Worm (Caenorhabditis elegans) whole organism, young adult: ENCODE results near the gene C25A8.2.

Experiments
- B0019.2 ChIP-seq: fragments of 200-800 bp; sonication (Bioruptor generic); conservative IDR thresholded peaks from 2 replicates; pipeline ENCODE4 v1.3.6; 2022; ENCODE audit warnings: missing genetic modification reagents, missing genetic modification characterization, missing compliant biosample characterization
- B0035.1 ChIP-seq: sonication (generic microtip); optimal IDR thresholded peaks from 2 replicates; lab custom pipeline; 2016; ENCODE audit warnings: missing genetic modification characterization, mild to moderate bottlenecking, missing compliant biosample characterization, missing genotype, missing genetic modification reagents
- B0336.3 ChIP-seq: fragments of 200-800 bp; sonication (Bioruptor generic); IDR thresholded peaks from 2 replicates; pipeline ENCODE4 v1.3.6; 2022; ENCODE audit warnings: missing genetic modification characterization, missing compliant biosample characterization
- F23B12.7 ChIP-seq: sonication (generic microtip); optimal IDR thresholded peaks from 2 replicates; lab custom pipeline; 2017; ENCODE audit warnings: missing genetic modification characterization, mild to moderate bottlenecking, missing compliant biosample characterization, antibody characterized with exemption, moderate library complexity; ENCODE audit not compliant: insufficient read depth
- F33H1.4 ChIP-seq: fragments of 200-800 bp; sonication (Bioruptor generic); IDR thresholded peaks from 2 replicates; pipeline ENCODE4 v1.3.6; 2022; ENCODE audit warnings: missing genetic modification reagents, missing genetic modification characterization, missing compliant biosample characterization
- F39B2.1 ChIP-seq: fragments of 200-800 bp; sonication (Bioruptor generic); IDR thresholded peaks from 2 replicates; pipeline ENCODE4 v1.3.6; 2022; ENCODE audit warnings: missing genetic modification reagents, missing genetic modification characterization, missing compliant biosample characterization
- F49E8.2 ChIP-seq: sonication (generic microtip); optimal IDR thresholded peaks from 3 replicates; lab custom pipeline; 2017; ENCODE audit warnings: missing genetic modification characterization, mild to moderate bottlenecking, missing compliant biosample characterization, antibody characterized with exemption, moderate library complexity; ENCODE audit not compliant: insufficient read depth
- Y56A3A.18 ChIP-seq: fragments of 200-800 bp; sonication (Bioruptor generic); IDR thresholded peaks from 2 replicates; pipeline ENCODE4 v1.3.6; 2022; ENCODE audit warnings: missing genetic modification reagents, missing genetic modification characterization, missing compliant biosample characterization
- ama-1 ChIP-seq, 3 experiments: fragments of 150-350 bp in 1 of 3; sonication (generic microtip) in 2 of 3; optimal IDR thresholded peaks; 2 replicates each; lab custom pipeline; 2014 to 2018; ENCODE audit warnings: missing biosample characterization in 2 of 3, missing genetic modification characterization in 2 of 3, missing genetic modification reagents in 2 of 3
- aptf-3 ChIP-seq: fragments of 200-800 bp; sonication (Bioruptor generic); IDR thresholded peaks from 2 replicates; pipeline ENCODE4 v1.3.6; 2022; ENCODE audit warnings: missing genetic modification characterization, missing compliant biosample characterization
- atf-7 ChIP-seq: sonication (generic microtip); optimal IDR thresholded peaks from 2 replicates; lab custom pipeline; 2017; ENCODE audit warnings: mild to moderate bottlenecking, missing genetic modification characterization, missing compliant biosample characterization
- attf-6 ChIP-seq: fragments of 200-800 bp; sonication (Bioruptor generic); IDR thresholded peaks from 2 replicates; pipeline ENCODE4 v1.3.6; 2022; ENCODE audit warnings: missing genetic modification reagents, missing genetic modification characterization, missing compliant biosample characterization
- bed-1 ChIP-seq: fragments of 200-800 bp; sonication (Bioruptor generic); IDR thresholded peaks from 2 replicates; pipeline ENCODE4 v1.3.6; 2022; ENCODE audit warnings: missing genetic modification reagents, missing genetic modification characterization, missing compliant biosample characterization
- ceh-100 ChIP-seq: fragments of 200-800 bp; sonication (Bioruptor generic); IDR thresholded peaks from 2 replicates; pipeline ENCODE4 v1.3.6; 2022; ENCODE audit warnings: missing genetic modification reagents, missing genetic modification characterization, missing compliant biosample characterization
- ceh-58 ChIP-seq: fragments of 200-800 bp; sonication (Bioruptor generic); IDR thresholded peaks from 2 replicates; pipeline ENCODE4 v1.3.6; 2022; ENCODE audit warnings: missing genetic modification characterization, missing compliant biosample characterization
- die-1 ChIP-seq: sonication (generic microtip); optimal IDR thresholded peaks from 2 replicates; lab custom pipeline; 2016; ENCODE audit warnings: missing genotype, mild to moderate bottlenecking, missing genetic modification characterization, missing compliant biosample characterization
- dox-1 ChIP-seq: fragments of 200-800 bp; sonication (Bioruptor generic); IDR thresholded peaks from 2 replicates; pipeline ENCODE4 v1.3.6; 2022; ENCODE audit warnings: missing genetic modification reagents, missing genetic modification characterization, missing compliant biosample characterization
- efl-1 ChIP-seq: fragments of 150-350 bp; optimal IDR thresholded peaks from 2 replicates; lab custom pipeline; 2014; ENCODE audit warnings: missing biosample characterization, missing genetic modification reagents, missing genetic modification characterization
- egl-44 ChIP-seq: fragments of 200-800 bp; sonication (Bioruptor generic); IDR thresholded peaks from 2 replicates; pipeline ENCODE4 v1.3.6; 2022; ENCODE audit warnings: missing genetic modification reagents, missing genetic modification characterization, missing compliant biosample characterization
- egrh-3 ChIP-seq: fragments of 200-800 bp; sonication (Bioruptor generic); IDR thresholded peaks from 2 replicates; pipeline ENCODE4 v1.3.6; 2022; ENCODE audit warnings: missing genetic modification reagents, missing genetic modification characterization, missing compliant biosample characterization
- hlh-12 ChIP-seq: sonication (generic microtip); optimal IDR thresholded peaks from 2 replicates; lab custom pipeline; 2016; ENCODE audit warnings: missing genetic modification characterization, missing compliant biosample characterization
- hmg-1.2 ChIP-seq: fragments of 200-800 bp; sonication (Bioruptor generic); IDR thresholded peaks from 2 replicates; pipeline ENCODE4 v1.3.6; 2022; ENCODE audit warnings: missing genetic modification reagents, missing genetic modification characterization, missing compliant biosample characterization
- hrde-1 ChIP-seq: sonication (generic microtip); optimal IDR thresholded peaks from 2 replicates; lab custom pipeline; 2016; ENCODE audit warnings: missing genetic modification characterization, mild to moderate bottlenecking, missing compliant biosample characterization, moderate library complexity, missing genotype, missing genetic modification reagents, borderline replicate concordance
- lin-26 ChIP-seq: fragments of 200-800 bp; sonication (Bioruptor generic); IDR thresholded peaks from 2 replicates; pipeline ENCODE4 v1.3.6; 2022; ENCODE audit warnings: missing genetic modification reagents, missing genetic modification characterization, missing compliant biosample characterization
- lir-1 ChIP-seq: fragments of 200-800 bp; sonication (Bioruptor generic); conservative IDR thresholded peaks from 2 replicates; pipeline ENCODE4 v1.3.6; 2022; ENCODE audit warnings: missing genetic modification reagents, missing genetic modification characterization, missing compliant biosample characterization
- madf-6 ChIP-seq: fragments of 200-800 bp; sonication (Bioruptor generic); IDR thresholded peaks from 2 replicates; pipeline ENCODE4 v1.3.6; 2022; ENCODE audit warnings: missing genetic modification reagents, missing genetic modification characterization, missing compliant biosample characterization
- mxl-1 ChIP-seq: sonication (generic microtip); optimal IDR thresholded peaks from 2 replicates; lab custom pipeline; 2016; ENCODE audit warnings: missing genetic modification characterization, missing compliant biosample characterization
- rcor-1 ChIP-seq: fragments of 200-800 bp; sonication (Bioruptor generic); IDR thresholded peaks from 2 replicates; pipeline ENCODE4 v1.3.6; 2022; ENCODE audit warnings: missing genetic modification reagents, missing genetic modification characterization, missing compliant biosample characterization
- snpc-3.4 ChIP-seq: sonication (generic microtip); optimal IDR thresholded peaks from 2 replicates; lab custom pipeline; 2017; ENCODE audit warnings: missing genetic modification characterization, mild to moderate bottlenecking, missing compliant biosample characterization, antibody characterized with exemption, moderate library complexity, missing genotype, missing genetic modification reagents
- snpc-4 ChIP-seq, 5 experiments: fragments of 150-350 bp in 1 of 5; sonication (generic microtip) in 4 of 5; optimal IDR thresholded peaks; 2 replicates each; lab custom pipeline; 2014 to 2018; ENCODE audit warnings: missing genetic modification characterization in 5 of 5, missing biosample characterization in 3 of 5, antibody characterized with exemption in 2 of 5, mild to moderate bottlenecking in 2 of 5, missing compliant biosample characterization in 2 of 5, missing genotype in 2 of 5, moderate library complexity in 2 of 5, missing genetic modification reagents in 1 of 5
- unc-62 ChIP-seq: fragments of 150-350 bp; optimal IDR thresholded peaks from 2 replicates; lab custom pipeline; 2014; ENCODE audit warnings: missing biosample characterization, missing genetic modification reagents, missing genetic modification characterization
- xnd-1 ChIP-seq: sonication (generic microtip); optimal IDR thresholded peaks from 2 replicates; lab custom pipeline; 2016; ENCODE audit warnings: missing genotype, missing genetic modification reagents, missing genetic modification characterization, missing compliant biosample characterization
- zim-3 ChIP-seq: sonication (generic microtip); optimal IDR thresholded peaks from 2 replicates; lab custom pipeline; 2017; ENCODE audit warnings: mild to moderate bottlenecking, missing genetic modification characterization, moderate library complexity, missing compliant biosample characterization
- ztf-25 ChIP-seq: fragments of 200-800 bp; sonication (Bioruptor generic); IDR thresholded peaks from 2 replicates; pipeline ENCODE4 v1.3.6; 2022; ENCODE audit warnings: missing genetic modification reagents, missing genetic modification characterization, missing compliant biosample characterization

C25A8.2 gene

ce11 chrIV:6974162-6974938 lies 35.3 kb upstream of the C25A8.2 start (continued):
- peak; percentile 76 for TF ChIP-seq madf-6 (GFP tag; lab: Robert Waterston, UW)
- no peak for TF ChIP-seq lir-1 (GFP tag; lab: Robert Waterston, UW)
- TF ChIP-seq ceh-58 (GFP tag; lab: Robert Waterston, UW): 0 out of 2 replicates have a peak, but pooled peaks have one; percentile 66
- no peak for TF ChIP-seq hlh-12 (tag; lab: Kevin White, UChicago)
- peak; percentile 51 for TF ChIP-seq B0336.3 (GFP tag; lab: Robert Waterston, UW)
- TF ChIP-seq lin-26 (GFP tag; lab: Robert Waterston, UW): peak; percentile 64; the same call in 1 of the 2 replicates
- TF ChIP-seq rcor-1 (GFP tag; lab: Robert Waterston, UW): peak; percentile 75
- peak; percentile 64 for TF ChIP-seq hrde-1 (tag; lab: Kevin White, UChicago)
- TF ChIP-seq ztf-25 (GFP tag; lab: Robert Waterston, UW): no peak
- TF ChIP-seq efl-1 (GFP tag; lab: Kevin White, UChicago): peak; percentile 0
- TF ChIP-seq aptf-3 (GFP tag; lab: Robert Waterston, UW): no peak
- TF ChIP-seq Y56A3A.18 (GFP tag; lab: Robert Waterston, UW): peak; percentile 86; the same call in 1 of the 2 replicates
- TF ChIP-seq F39B2.1 (GFP tag; lab: Robert Waterston, UW): peak; percentile 67; the same call in 1 of the 2 replicates
- no peak for TF ChIP-seq xnd-1 (tag; lab: Kevin White, UChicago)
- TF ChIP-seq unc-62 (GFP tag; lab: Kevin White, UChicago): no peak
- TF ChIP-seq B0019.2 (GFP tag; lab: Robert Waterston, UW): no peak
- TF ChIP-seq atf-7 (tag; lab: Kevin White, UChicago): no peak
- TF ChIP-seq ama-1 (optimal IDR thresholded peaks at IDR 0.05; lab: Kevin White, UChicago): no peak
- peak; percentile 57 to 95 for TF ChIP-seq ama-1 (GFP tag; optimal IDR thresholded peaks at IDR 0.05; lab: Kevin White, UChicago)
- no peak for TF ChIP-seq bed-1 (GFP tag; lab: Robert Waterston, UW)
- TF ChIP-seq F23B12.7 (tag; lab: Kevin White, UChicago): no peak
- peak; percentile 71; the same call in 1 of the 2 replicates for TF ChIP-seq egrh-3
- TF ChIP-seq hmg-1.2 (GFP tag; lab: Robert Waterston, UW): peak; percentile 36; the same call in 1 of the 2 replicates
- TF ChIP-seq die-1: peak; percentile 11

- TF ChIP-seq efl-1 (GFP tag; lab: Kevin White, UChicago): peak; percentile 56
- peak; percentile 72 for TF ChIP-seq F33H1.4 (GFP tag; lab: Robert Waterston, UW)
- no peak for TF ChIP-seq xnd-1 (tag; lab: Kevin White, UChicago)
- peak; percentile 52 for TF ChIP-seq madf-6 (GFP tag; lab: Robert Waterston, UW)
- no peak for TF ChIP-seq snpc-4 (GFP tag; optimal IDR thresholded peaks at IDR 0.05; lab: Kevin White, UChicago)
- peak in 2 of 4 experiments; percentile 9 to 17 for TF ChIP-seq snpc-4 (tag; optimal IDR thresholded peaks at IDR 0.05; lab: Kevin White, UChicago)
Measured at ce11 chrIV:6977089-6977558, 32.5 kb upstream of the C25A8.2 start, which contains the start of the genes pgl-1 and him-3. Gene pgl-1, minus strand, starts transcription at chrIV:6977318. Gene him-3, plus strand, starts transcription at chrIV:6977508.

ce11 chrIV:6978625-6979024 lies 31.0 kb upstream of the C25A8.2 start:
- TF ChIP-seq snpc-4 (GFP tag; optimal IDR thresholded peaks at IDR 0.05; lab: Kevin White, UChicago) (no peak), snpc-4 (tag; optimal IDR thresholded peaks at IDR 0.05; lab: Kevin White, UChicago) (peak in 1 of 4 experiments; percentile 39), ceh-100 (GFP tag; lab: Robert Waterston, UW) (no peak), attf-6 (GFP tag; lab: Robert Waterston, UW) (0 out of 2 replicates have a peak, but pooled peaks have one; percentile 35), F49E8.2 (peak; percentile 44), snpc-3.4 (peak; percentile 61), madf-6 (GFP tag; lab: Robert Waterston, UW) (peak; percentile 43; the same call in 1 of the 2 replicates), B0035.1 (tag; lab: Kevin White, UChicago) (no peak), mxl-1 (tag; lab: Kevin White, UChicago) (no peak), zim-3 (tag; lab: Kevin White, UChicago) (no peak), egl-44 (GFP tag; lab: Robert Waterston, UW) (0 out of 2 replicates have a peak, but pooled peaks have one; percentile 13), dox-1 (GFP tag; lab: Robert Waterston, UW) (no peak), F33H1.4 (GFP tag; lab: Robert Waterston, UW) (peak; percentile 16; the same call in 1 of the 2 replicates)
